Worm (Caenorhabditis elegans): ENCODE measurements around the gene crn-4.

Gene crn-4

ce11 chrX:2246908-2247307 lies 11.0 kb downstream of the crn-4 start, which contains the start of gene AH9.1:
AH9.1 (minus strand) TSS chrX:2247008.
- TF ChIP-seq unc-62 (GFP tag; optimal IDR thresholded peaks at IDR 0.05), result no peak

ce11 chrX:2242568-2243185 lies 15.2 kb downstream of the crn-4 start, which contains the start of gene rpl-11.2:
rpl-11.2 (minus strand) TSS chrX:2242618.
- TF ChIP-seq unc-62 (GFP tag; optimal IDR thresholded peaks at IDR 0.05), result no peak

ce11 chrX:2241147-2241798 lies 16.6 kb downstream of the crn-4 start:
- TF ChIP-seq unc-62 (GFP tag; optimal IDR thresholded peaks at IDR 0.05), result no peak

ce11 chrX:2237438-2237961 lies 20.4 kb downstream of the crn-4 start, which contains the start of gene vha-15:
vha-15 (plus strand) TSS chrX:2237911.
- no peak for TF ChIP-seq unc-62 (GFP tag; optimal IDR thresholded peaks at IDR 0.05)

- no peak for TF ChIP-seq unc-62 (GFP tag; optimal IDR thresholded peaks at IDR 0.05)
Observed at ce11 chrX:2233929-2234328, 24.0 kb downstream of the crn-4 start, which contains the start of gene T14F9.2. T14F9.2 (plus strand) TSS chrX:2234324.

ce11 chrX:2231346-2231745 lies 26.6 kb downstream of the crn-4 start:
- TF ChIP-seq unc-62 (GFP tag; optimal IDR thresholded peaks at IDR 0.05), result no peak

ce11 chrX:2229305-2230172 lies 28.4 kb downstream of the crn-4 start, which contains the start of gene lin-32:
lin-32 (minus strand) TSS chrX:2230122.
- TF ChIP-seq unc-62 (GFP tag; optimal IDR thresholded peaks at IDR 0.05), result no peak

- TF ChIP-seq unc-62 (GFP tag; optimal IDR thresholded peaks at IDR 0.05), result no peak
Observed at ce11 chrX:2226875-2227355, 31.0 kb downstream of the crn-4 start.

- TF ChIP-seq unc-62 (GFP tag; optimal IDR thresholded peaks at IDR 0.05), result no peak
Observed at ce11 chrX:2220850-2221249, 37.1 kb downstream of the crn-4 start, which contains the start of gene hex-1. hex-1 (plus strand) TSS chrX:2221150.

ce11 chrX:2219453-2219852 lies 38.4 kb downstream of the crn-4 start:
- no peak for TF ChIP-seq unc-62 (GFP tag; optimal IDR thresholded peaks at IDR 0.05)

ce11 chrX:2219006-2219405 lies 38.9 kb downstream of the crn-4 start:
- TF ChIP-seq unc-62 (GFP tag; optimal IDR thresholded peaks at IDR 0.05), result no peak

ce11 chrX:2216662-2217061 lies 41.2 kb downstream of the crn-4 start:
- TF ChIP-seq unc-62 (GFP tag; optimal IDR thresholded peaks at IDR 0.05), result no peak

ce11 chrX:2216242-2216641 lies 41.7 kb downstream of the crn-4 start:
- no peak for TF ChIP-seq unc-62 (GFP tag; optimal IDR thresholded peaks at IDR 0.05)

ce11 chrX:2215108-2215507 lies 42.8 kb downstream of the crn-4 start:
- TF ChIP-seq unc-62 (GFP tag; optimal IDR thresholded peaks at IDR 0.05), result no peak

- TF ChIP-seq unc-62 (GFP tag; optimal IDR thresholded peaks at IDR 0.05), result no peak
Observed at ce11 chrX:2214454-2214853, 43.4 kb downstream of the crn-4 start.
